Fruit fly (Drosophila melanogaster) whole organism, wandering third instar larva: ENCODE measurements around the gene CG33768.

Experiments
- CrebA ChIP-seq: fragments of 200-800 bp; sonication (Bioruptor generic); optimal IDR thresholded peaks from 2 replicates; lab custom pipeline; 2016; ENCODE audit warnings: missing biosample characterization, mild to moderate bottlenecking, missing genetic modification characterization, borderline replicate concordance
- Dif ChIP-seq: fragments of 200-275, 200-300 bp; sonication (Bioruptor generic); optimal IDR thresholded peaks from 2 replicates; lab custom pipeline; 2018; ENCODE audit warnings: missing biosample characterization, missing genetic modification characterization; ENCODE audit not compliant: partially characterized antibody
- Hr78 ChIP-seq: fragments of >200 bp; optimal IDR thresholded peaks from 2 replicates; lab custom pipeline; 2017; ENCODE audit warnings: missing biosample characterization, missing genetic modification characterization
- OdsH ChIP-seq: fragments of 200-800 bp; sonication (Bioruptor generic); optimal IDR thresholded peaks from 2 replicates; lab custom pipeline; 2016; ENCODE audit warnings: missing biosample characterization, mild to moderate bottlenecking, missing genetic modification characterization
- Vsx2 ChIP-seq: fragments of 200-300, 225-300 bp; sonication (Bioruptor generic); optimal IDR thresholded peaks from 2 replicates; lab custom pipeline; 2018; ENCODE audit warnings: missing biosample characterization, missing genetic modification characterization; ENCODE audit not compliant: partially characterized antibody
- fru ChIP-seq: fragments of 200-800 bp; sonication (Bioruptor generic); optimal IDR thresholded peaks from 3 replicates; lab custom pipeline; 2016; ENCODE audit warnings: missing biosample characterization, mild to moderate bottlenecking, missing genetic modification characterization
- jim ChIP-seq: fragments of 175-275, 200-325 bp; sonication (Bioruptor generic); optimal IDR thresholded peaks from 2 replicates; lab custom pipeline; 2016; ENCODE audit warnings: missing biosample characterization, mild to moderate bottlenecking, missing genetic modification characterization
- lola ChIP-seq: fragments of >200 bp; optimal IDR thresholded peaks from 2 replicates; lab custom pipeline; 2017; ENCODE audit warnings: missing biosample characterization, missing genetic modification characterization
- psq ChIP-seq: fragments of 200-800 bp; sonication (Bioruptor generic); optimal IDR thresholded peaks from 3 replicates; lab custom pipeline; 2017; ENCODE audit warnings: missing biosample characterization, mild to moderate bottlenecking, missing genetic modification characterization, moderate library complexity
- rgr ChIP-seq: fragments of 200-800 bp; sonication (Bioruptor generic); optimal IDR thresholded peaks from 3 replicates; lab custom pipeline; 2016; ENCODE audit warnings: missing biosample characterization, mild to moderate bottlenecking, missing genetic modification characterization
- usp ChIP-seq: fragments of >200 bp; optimal IDR thresholded peaks from 2 replicates; lab custom pipeline; 2017; ENCODE audit warnings: missing biosample characterization, missing genetic modification characterization
- woc ChIP-seq: sonication (Bioruptor generic); optimal IDR thresholded peaks from 2 replicates; lab custom pipeline; 2016; ENCODE audit warnings: missing biosample characterization, mild to moderate bottlenecking, missing genetic modification characterization

dm6 chr3L:22671699-22672276 is 24.8 kb downstream of the CG33768 start:
- TF ChIP-seq rgr (GFP tag; lab: Kevin White, UChicago): no peak
- TF ChIP-seq Vsx2 (GFP tag; lab: Kevin White, UChicago): no peak
- no peak for TF ChIP-seq woc (GFP tag; lab: Kevin White, UChicago)
- TF ChIP-seq lola (GFP tag; lab: Kevin White, UChicago): no peak
- TF ChIP-seq CrebA (GFP tag; lab: Kevin White, UChicago): no peak
- TF ChIP-seq fru (GFP tag; lab: Kevin White, UChicago): no peak
- TF ChIP-seq OdsH (GFP tag; lab: Kevin White, UChicago): no peak
- no peak for TF ChIP-seq jim
- no peak for TF ChIP-seq usp
- TF ChIP-seq Hr78 (GFP tag; lab: Kevin White, UChicago): no peak
- TF ChIP-seq Dif: no peak
- TF ChIP-seq psq (GFP tag; lab: Kevin White, UChicago): no peak
